Worm (Caenorhabditis elegans) whole organism, mixed stage, embryonic: ENCODE measurements around the gene C06H5.14.

ENCODE experiments used
- bed-3 ChIP-seq: fragments of 200-800 bp; sonication (Bioruptor generic); optimal IDR thresholded peaks from 3 replicates; lab custom pipeline; 2018; ENCODE audit warnings: mild to moderate bottlenecking, missing genetic modification characterization, moderate library complexity, missing compliant biosample characterization
- blmp-1 ChIP-seq: fragments of 150-350 bp; optimal IDR thresholded peaks from 2 replicates; lab custom pipeline; 2014; ENCODE audit warnings: missing biosample characterization, missing genetic modification characterization
- ceh-39 ChIP-seq: fragments of 150-350 bp; optimal IDR thresholded peaks from 2 replicates; lab custom pipeline; 2014; ENCODE audit warnings: missing biosample characterization, missing genetic modification characterization
- ceh-43 ChIP-seq: fragments of 200-800 bp; sonication (Bioruptor generic); optimal IDR thresholded peaks from 2 replicates; lab custom pipeline; 2018; ENCODE audit warnings: mild to moderate bottlenecking, missing genetic modification characterization, moderate library complexity, missing compliant biosample characterization
- ceh-83 ChIP-seq: fragments of 200-800 bp; sonication (Bioruptor generic); optimal IDR thresholded peaks from 2 replicates; lab custom pipeline; 2018; ENCODE audit warnings: mild to moderate bottlenecking, missing genetic modification characterization, missing compliant biosample characterization
- ces-1 ChIP-seq: fragments of 150-350 bp; optimal IDR thresholded peaks from 2 replicates; lab custom pipeline; 2014; ENCODE audit warnings: missing biosample characterization, missing genetic modification reagents, missing genetic modification characterization
- cnd-1 ChIP-seq: fragments of 200-800 bp; sonication (Bioruptor generic); optimal IDR thresholded peaks from 2 replicates; lab custom pipeline; 2018; ENCODE audit warnings: mild to moderate bottlenecking, missing genetic modification characterization, missing compliant biosample characterization
- drap-1 ChIP-seq: fragments of 200-800 bp; sonication (Bioruptor generic); optimal IDR thresholded peaks from 3 replicates; lab custom pipeline; 2018; ENCODE audit warnings: mild to moderate bottlenecking, missing genetic modification characterization, missing compliant biosample characterization
- elt-1 ChIP-seq: sonication (generic microtip); optimal IDR thresholded peaks from 2 replicates; lab custom pipeline; 2017; ENCODE audit warnings: missing genetic modification characterization, mild to moderate bottlenecking, missing compliant biosample characterization, antibody characterized with exemption, moderate library complexity, borderline replicate concordance; ENCODE audit not compliant: insufficient read depth
- elt-3 ChIP-seq: fragments of 150-350 bp; optimal IDR thresholded peaks from 2 replicates; lab custom pipeline; 2014; ENCODE audit warnings: missing biosample characterization, missing genetic modification characterization
- flh-1 ChIP-seq: fragments of 200-800 bp; sonication (Bioruptor generic); optimal IDR thresholded peaks from 2 replicates; lab custom pipeline; 2018; ENCODE audit warnings: mild to moderate bottlenecking, missing genetic modification characterization, moderate library complexity, missing compliant biosample characterization
- ham-2 ChIP-seq: fragments of 200-800 bp; sonication (Bioruptor generic); optimal IDR thresholded peaks from 2 replicates; lab custom pipeline; 2018; ENCODE audit warnings: mild to moderate bottlenecking, missing genetic modification characterization, missing compliant biosample characterization
- hlh-1 ChIP-seq: fragments of 150-350 bp; optimal IDR thresholded peaks from 2 replicates; lab custom pipeline; 2014; ENCODE audit warnings: missing biosample characterization, missing genetic modification reagents, missing genetic modification characterization
- lin-13 ChIP-seq: fragments of 150-350 bp; optimal IDR thresholded peaks from 2 replicates; lab custom pipeline; 2014; ENCODE audit warnings: missing biosample characterization, missing genetic modification characterization
- lin-32 ChIP-seq: fragments of 200-800 bp; sonication (Bioruptor generic); optimal IDR thresholded peaks from 2 replicates; lab custom pipeline; 2018; ENCODE audit warnings: mild to moderate bottlenecking, missing genetic modification characterization, missing compliant biosample characterization
- lsy-2 ChIP-seq: fragments of 150-350 bp; optimal IDR thresholded peaks from 2 replicates; lab custom pipeline; 2014; ENCODE audit warnings: missing biosample characterization, missing genetic modification characterization
- mab-5 ChIP-seq: fragments of 150-350 bp; optimal IDR thresholded peaks from 2 replicates; lab custom pipeline; 2014; ENCODE audit warnings: missing biosample characterization, missing genetic modification characterization
- mep-1 ChIP-seq: fragments of 150-350 bp; optimal IDR thresholded peaks from 2 replicates; lab custom pipeline; 2017; ENCODE audit warnings: missing biosample characterization, missing genetic modification reagents, missing genetic modification characterization, inconsistent platforms
- mls-2 ChIP-seq: sonication (generic microtip); optimal IDR thresholded peaks from 2 replicates; lab custom pipeline; 2016; ENCODE audit warnings: mild to moderate bottlenecking, missing genetic modification characterization, moderate library complexity, missing compliant biosample characterization
- nhr-237 ChIP-seq: fragments of 150-350 bp; optimal IDR thresholded peaks from 2 replicates; lab custom pipeline; 2014; ENCODE audit warnings: missing biosample characterization, missing genetic modification characterization
- nhr-28 ChIP-seq: fragments of 150-350 bp; optimal IDR thresholded peaks from 2 replicates; lab custom pipeline; 2014; ENCODE audit warnings: missing biosample characterization, missing genetic modification characterization
- nhr-76 ChIP-seq: sonication (generic microtip); optimal IDR thresholded peaks from 2 replicates; lab custom pipeline; 2017; ENCODE audit warnings: missing biosample characterization, missing genetic modification characterization
- pha-4 ChIP-seq: fragments of 150-350 bp; optimal IDR thresholded peaks from 2 replicates; lab custom pipeline; 2018; ENCODE audit warnings: missing biosample characterization, missing genetic modification reagents, missing genetic modification characterization
- sem-2 ChIP-seq: fragments of 200-800 bp; sonication (Bioruptor generic); optimal IDR thresholded peaks from 2 replicates; lab custom pipeline; 2018; ENCODE audit warnings: mild to moderate bottlenecking, missing genetic modification characterization, missing compliant biosample characterization
- snpc-4 ChIP-seq: fragments of 150-350 bp; optimal IDR thresholded peaks from 2 replicates; lab custom pipeline; 2014; ENCODE audit warnings: missing biosample characterization, missing genetic modification characterization
- sptf-1 ChIP-seq: sonication (generic microtip); optimal IDR thresholded peaks from 2 replicates; lab custom pipeline; 2017; ENCODE audit warnings: mild to moderate bottlenecking, missing genetic modification characterization, moderate library complexity, missing compliant biosample characterization
- tbx-8 ChIP-seq: fragments of 200-800 bp; sonication (Bioruptor generic); optimal IDR thresholded peaks from 2 replicates; lab custom pipeline; 2018; ENCODE audit warnings: mild to moderate bottlenecking, missing genetic modification characterization, moderate library complexity, missing compliant biosample characterization
- unc-120 ChIP-seq: sonication (generic microtip); optimal IDR thresholded peaks from 2 replicates; lab custom pipeline; 2017; ENCODE audit warnings: missing genetic modification characterization, missing compliant biosample characterization; ENCODE audit not compliant: poor library complexity, severe bottlenecking
- unc-39 ChIP-seq: fragments of 150-350 bp; optimal IDR thresholded peaks from 2 replicates; lab custom pipeline; 2014; ENCODE audit warnings: missing biosample characterization, missing genetic modification characterization
- unc-62 ChIP-seq: fragments of 150-350 bp; optimal IDR thresholded peaks from 2 replicates; lab custom pipeline; 2014; ENCODE audit warnings: missing biosample characterization, missing genetic modification reagents, missing genetic modification characterization
- zip-8 ChIP-seq: fragments of 150-350 bp; optimal IDR thresholded peaks from 2 replicates; lab custom pipeline; 2014; ENCODE audit warnings: missing biosample characterization, missing genetic modification characterization
- ztf-11 ChIP-seq: fragments of 150-350 bp; optimal IDR thresholded peaks from 2 replicates; lab custom pipeline; 2014; ENCODE audit warnings: missing biosample characterization, missing genetic modification characterization

Gene C06H5.14

ce11 chrV:17944849-17945452, 41.0 kb downstream of the C06H5.14 start:
- TF ChIP-seq blmp-1 (tag; lab: Kevin White, UChicago) (no peak), tbx-8 (GFP tag; lab: Kevin White, UChicago) (no peak), lin-32 (no peak), lin-13 (tag; lab: Kevin White, UChicago) (no peak), mab-5 (tag; lab: Kevin White, UChicago) (no peak), zip-8 (no peak), unc-62 (no peak), ceh-39 (tag; lab: Kevin White, UChicago) (no peak), ham-2 (GFP tag; lab: Kevin White, UChicago) (no peak), ztf-11 (tag; lab: Kevin White, UChicago) (no peak), unc-120 (tag; lab: Kevin White, UChicago) (no peak), mep-1 (tag; lab: Kevin White, UChicago) (no peak), nhr-76 (tag; lab: Kevin White, UChicago) (no peak), lsy-2 (tag; lab: Kevin White, UChicago) (no peak)

ce11 chrV:17945460-17945859, 41.5 kb downstream of the C06H5.14 start:
- no peak for TF ChIP-seq sem-2 (GFP tag; lab: Kevin White, UChicago)
- TF ChIP-seq elt-3 (tag; lab: Kevin White, UChicago): no peak
- TF ChIP-seq unc-120 (tag; lab: Kevin White, UChicago): no peak
- TF ChIP-seq ztf-11 (tag; lab: Kevin White, UChicago): no peak
- no peak for TF ChIP-seq flh-1 (GFP tag; lab: Kevin White, UChicago)
- no peak for TF ChIP-seq lsy-2 (tag; lab: Kevin White, UChicago)
- TF ChIP-seq ham-2 (GFP tag; lab: Kevin White, UChicago): no peak
- no peak for TF ChIP-seq mls-2
- TF ChIP-seq nhr-237 (tag; lab: Kevin White, UChicago): no peak
- no peak for TF ChIP-seq lin-13 (tag; lab: Kevin White, UChicago)
- no peak for TF ChIP-seq drap-1
- TF ChIP-seq blmp-1 (tag; lab: Kevin White, UChicago): no peak
- no peak for TF ChIP-seq cnd-1 (tag; lab: Kevin White, UChicago)
- TF ChIP-seq zip-8: no peak
- no peak for TF ChIP-seq ceh-83
- no peak for TF ChIP-seq bed-3 (GFP tag; lab: Kevin White, UChicago)
- no peak for TF ChIP-seq nhr-76 (tag; lab: Kevin White, UChicago)

- no peak for TF ChIP-seq unc-39 (tag; lab: Kevin White, UChicago)
- TF ChIP-seq, all 35 proteins: peak for 0
Measured at ce11 chrV:17947266-17947665, 43.3 kb downstream of the C06H5.14 start.

ce11 chrV:17948036-17948691, 44.2 kb downstream of the C06H5.14 start:
- TF ChIP-seq tbx-8 (GFP tag; lab: Kevin White, UChicago): no peak
- no peak for TF ChIP-seq hlh-1 (tag; lab: Kevin White, UChicago)
- no peak for TF ChIP-seq mls-2
- TF ChIP-seq unc-120 (tag; lab: Kevin White, UChicago): no peak

ce11 chrV:17949093-17949492, 45.2 kb downstream of the C06H5.14 start, which contains the start of gene dpy-21:
Gene dpy-21 (minus strand): TSS chrV:17949193.
- no peak for TF ChIP-seq ceh-43 (GFP tag; lab: Kevin White, UChicago)
- TF ChIP-seq unc-39 (tag; lab: Kevin White, UChicago): no peak

ce11 chrV:17951172-17951999, 47.5 kb downstream of the C06H5.14 start, which contains the start of gene Y59A8B.24:
Gene Y59A8B.24 (plus strand): TSS chrV:17951949.
- TF ChIP-seq unc-62 (peak; percentile 72), nhr-28 (no peak), zip-8 (peak; percentile 73), mab-5 (tag; lab: Kevin White, UChicago) (peak; percentile 22), ceh-83 (no peak), tbx-8 (GFP tag; lab: Kevin White, UChicago) (no peak), ham-2 (GFP tag; lab: Kevin White, UChicago) (peak; percentile 79), mls-2 (peak; percentile 68), elt-1 (tag; lab: Kevin White, UChicago) (no peak), ces-1 (GFP tag; lab: Kevin White, UChicago) (peak; percentile 57), drap-1 (peak; percentile 95), unc-120 (tag; lab: Kevin White, UChicago) (peak; percentile 71), pha-4 (tag; lab: Kevin White, UChicago) (peak; percentile 87), unc-39 (tag; lab: Kevin White, UChicago) (peak; percentile 16), sptf-1 (tag; lab: Kevin White, UChicago) (peak; percentile 81), nhr-76 (tag; lab: Kevin White, UChicago) (no peak), lin-32 (no peak), bed-3 (GFP tag; lab: Kevin White, UChicago) (no peak), sem-2 (GFP tag; lab: Kevin White, UChicago) (no peak), flh-1 (GFP tag; lab: Kevin White, UChicago) (no peak), nhr-237 (tag; lab: Kevin White, UChicago) (peak; percentile 58), ceh-39 (tag; lab: Kevin White, UChicago) (peak; percentile 76), lin-13 (tag; lab: Kevin White, UChicago) (peak; percentile 87), mep-1 (tag; lab: Kevin White, UChicago) (peak; percentile 61), snpc-4 (tag; lab: Kevin White, UChicago) (no peak)
